Fruit fly (Drosophila melanogaster) whole organism, prepupa: Measurements from ENCODE around the gene cbt.
A peak's percentile ranks its signal among the peaks of the same experiment; 100 is the strongest.

Source experiments
- Blimp-1 ChIP-seq: fragments of 200-800 bp; sonication (Bioruptor generic); optimal IDR thresholded peaks from 3 replicates; lab custom pipeline; 2017; ENCODE audit warnings: missing biosample characterization, missing genetic modification characterization, mild to moderate bottlenecking, moderate library complexity, missing genetic modification reagents
- CG15336 ChIP-seq: fragments of 200-800 bp; sonication (Bioruptor generic); IDR thresholded peaks from 2 replicates; pipeline ENCODE4 v1.3.6; 2022; ENCODE audit warnings: missing biosample characterization, missing genetic modification characterization
- CG34406 ChIP-seq: fragments of 200-800 bp; sonication (Bioruptor generic); optimal IDR thresholded peaks from 3 replicates; lab custom pipeline; 2016; ENCODE audit warnings: missing biosample characterization, missing genetic modification characterization
- CG7368 ChIP-seq: fragments of 200-800 bp; sonication (Bioruptor generic); optimal IDR thresholded peaks from 3 replicates; lab custom pipeline; 2016; ENCODE audit warnings: missing biosample characterization, missing genetic modification characterization
- CG9139 ChIP-seq: fragments of 200-800 bp; sonication (Bioruptor generic); optimal IDR thresholded peaks from 3 replicates; lab custom pipeline; 2017; ENCODE audit warnings: missing biosample characterization, mild to moderate bottlenecking, missing genetic modification characterization
- Eip78C ChIP-seq: fragments of 200-800 bp; sonication (Bioruptor generic); peaks from one replicate; lab custom pipeline; 2016; ENCODE audit warnings: missing biosample characterization, missing genetic modification characterization
- Eip93F ChIP-seq: fragments of 200-800 bp; sonication (Bioruptor generic); optimal IDR thresholded peaks from 2 replicates; lab custom pipeline; 2016; ENCODE audit warnings: missing biosample characterization, mild to moderate bottlenecking, missing genetic modification characterization
- Sox102F ChIP-seq: fragments of 200-800 bp; sonication (Bioruptor generic); optimal IDR thresholded peaks from 2 replicates; lab custom pipeline; 2016; ENCODE audit warnings: missing biosample characterization, mild to moderate bottlenecking, missing genetic modification characterization
- esn ChIP-seq: fragments of 200-800 bp; sonication (Bioruptor generic); optimal IDR thresholded peaks from 2 replicates; lab custom pipeline; 2016; ENCODE audit warnings: missing biosample characterization, mild to moderate bottlenecking, missing genetic modification characterization, moderate library complexity
- fd59A ChIP-seq: fragments of 200-800 bp; sonication (Bioruptor generic); optimal IDR thresholded peaks from 2 replicates; lab custom pipeline; 2017; ENCODE audit warnings: missing biosample characterization, mild to moderate bottlenecking, missing genetic modification characterization, missing genetic modification reagents
- salr ChIP-seq, 2 experiments: fragments of 200-800 bp; sonication (Bioruptor generic); optimal IDR thresholded peaks; 3 replicates each; lab custom pipeline; 2016 to 2018; ENCODE audit warnings: missing biosample characterization in 2 of 2, missing genetic modification characterization in 2 of 2, mild to moderate bottlenecking in 1 of 2

- TF ChIP-seq esn (peak; percentile 96), CG34406 (GFP tag; lab: Kevin White, UChicago) (peak; percentile 84), CG15336 (peak; percentile 66; the same call in 1 of the 2 replicates), CG9139 (GFP tag; lab: Kevin White, UChicago) (peak; percentile 60), Blimp-1 (GFP tag; lab: Kevin White, UChicago) (peak; percentile 80), CG7368 (GFP tag; lab: Kevin White, UChicago) (peak; percentile 77), Eip93F (GFP tag; lab: Kevin White, UChicago) (peak; percentile 91), Sox102F (peak; percentile 96), Eip78C (GFP tag; lab: Kevin White, UChicago) (peak; percentile 96), salr (GFP tag; optimal IDR thresholded peaks at IDR 0.05; lab: Kevin White, UChicago) (peak; percentile 67 to 69), fd59A (peak; percentile 78)
These were observed 49.6 kb downstream of the cbt start for dm6 chr2L:429680-430484.
